Fruit fly (Drosophila melanogaster) whole organism, embryonic: ENCODE results near the gene ck.

Source experiments
- Bgb ChIP-seq: fragments of 200-800 bp; sonication (Bioruptor generic); IDR thresholded peaks from 2 replicates; pipeline ENCODE4 v1.3.6; 2022; ENCODE audit warnings: missing biosample characterization, missing genetic modification characterization; ENCODE audit not compliant: partially characterized antibody
- CG10147 ChIP-seq: fragments of 200-800 bp; sonication (Bioruptor generic); optimal IDR thresholded peaks from 2 replicates; lab custom pipeline; 2019; ENCODE audit warnings: missing biosample characterization, mild to moderate bottlenecking, missing genetic modification characterization, moderate library complexity
- CG11504 ChIP-seq: fragments of 200-800 bp; sonication (Bioruptor generic); optimal IDR thresholded peaks from 3 replicates; lab custom pipeline; 2019; ENCODE audit warnings: missing biosample characterization, mild to moderate bottlenecking, missing genetic modification characterization, moderate library complexity
- CG12155 ChIP-seq: fragments of 200-800 bp; sonication (Bioruptor generic); optimal IDR thresholded peaks from 3 replicates; lab custom pipeline; 2016; ENCODE audit warnings: missing biosample characterization, missing genetic modification characterization
- CG12391 ChIP-seq: fragments of 200-800 bp; sonication (Bioruptor generic); optimal IDR thresholded peaks from 3 replicates; lab custom pipeline; 2018; ENCODE audit warnings: missing biosample characterization, mild to moderate bottlenecking, missing genetic modification characterization, moderate library complexity
- CG12744 ChIP-seq: fragments of 200-800 bp; sonication (Bioruptor generic); optimal IDR thresholded peaks from 2 replicates; lab custom pipeline; 2016; ENCODE audit warnings: missing biosample characterization, missing genetic modification characterization
- CG13894 ChIP-seq: fragments of 200-800 bp; sonication (Bioruptor generic); optimal IDR thresholded peaks from 3 replicates; lab custom pipeline; 2018; ENCODE audit warnings: missing biosample characterization, mild to moderate bottlenecking, missing genetic modification characterization, moderate library complexity
- CG15269 ChIP-seq: fragments of 200-800 bp; sonication (Bioruptor generic); optimal IDR thresholded peaks from 2 replicates; lab custom pipeline; 2018; ENCODE audit warnings: missing biosample characterization, mild to moderate bottlenecking, missing genetic modification characterization, moderate library complexity
- CG15601 ChIP-seq: fragments of 200-800 bp; sonication (Bioruptor generic); optimal IDR thresholded peaks from 3 replicates; lab custom pipeline; 2019; ENCODE audit warnings: missing biosample characterization, mild to moderate bottlenecking, missing genetic modification characterization, moderate library complexity
- CG1602 ChIP-seq: fragments of 200-800 bp; sonication (Bioruptor generic); optimal IDR thresholded peaks from 3 replicates; lab custom pipeline; 2016; ENCODE audit warnings: missing biosample characterization, missing genetic modification characterization
- CG1603 ChIP-seq: fragments of 200-800 bp; sonication (Bioruptor generic); optimal IDR thresholded peaks from 2 replicates; lab custom pipeline; 2019; ENCODE audit warnings: missing biosample characterization, mild to moderate bottlenecking, missing genetic modification characterization, moderate library complexity
- CG16813 ChIP-seq: fragments of 200-800 bp; sonication (Bioruptor generic); IDR thresholded peaks from 3 replicates; pipeline ENCODE4 v1.3.6; 2022; ENCODE audit warnings: missing biosample characterization, missing genetic modification characterization; ENCODE audit not compliant: partially characterized antibody
- CG2712 ChIP-seq: fragments of 200-800 bp; optimal IDR thresholded peaks from 3 replicates; lab custom pipeline; 2019; ENCODE audit warnings: missing biosample characterization, mild to moderate bottlenecking, missing genetic modification characterization, moderate library complexity
- CG2889 ChIP-seq: fragments of 200-800 bp; sonication (Bioruptor generic); IDR thresholded peaks from 3 replicates; pipeline ENCODE4 v1.3.6; 2022; ENCODE audit warnings: missing biosample characterization, missing genetic modification characterization
- CG32767 ChIP-seq: fragments of 200-800 bp; sonication (Bioruptor generic); IDR thresholded peaks from 2 replicates; pipeline ENCODE4 v1.3.6; 2022; ENCODE audit warnings: missing biosample characterization, missing genetic modification characterization
- CG34224 ChIP-seq: fragments of 200-800 bp; sonication (Bioruptor generic); IDR thresholded peaks from 3 replicates; pipeline ENCODE4 v1.3.6; 2022; ENCODE audit warnings: missing biosample characterization, missing genetic modification characterization; ENCODE audit not compliant: partially characterized antibody
- CG34422 ChIP-seq: fragments of 200-800 bp; sonication (Bioruptor generic); IDR thresholded peaks from 3 replicates; pipeline ENCODE4 v1.3.6; 2022; ENCODE audit warnings: missing biosample characterization, missing genetic modification characterization
- CG4617 ChIP-seq: fragments of 200-800 bp; sonication (Bioruptor generic); optimal IDR thresholded peaks from 3 replicates; lab custom pipeline; 2016; ENCODE audit warnings: missing biosample characterization, missing genetic modification characterization, borderline replicate concordance
- CG5953 ChIP-seq: fragments of 200-800 bp; sonication (Bioruptor generic); IDR thresholded peaks from 2 replicates; pipeline ENCODE4 v1.3.6; 2022; ENCODE audit warnings: missing biosample characterization, missing genetic modification characterization
- CG9797 ChIP-seq: fragments of 200-800 bp; sonication (Bioruptor generic); optimal IDR thresholded peaks from 3 replicates; lab custom pipeline; 2018; ENCODE audit warnings: missing biosample characterization, mild to moderate bottlenecking, missing genetic modification characterization
- CG9932 ChIP-seq: fragments of 200-800 bp; sonication (Bioruptor generic); IDR thresholded peaks from 2 replicates; pipeline ENCODE4 v1.3.6; 2022; ENCODE audit warnings: missing biosample characterization, missing genetic modification characterization
- Dref ChIP-seq: fragments of 200-800 bp; sonication (Bioruptor generic); IDR thresholded peaks from 2 replicates; pipeline ENCODE4 v1.3.6; 2022; ENCODE audit warnings: missing biosample characterization, missing genetic modification characterization
- Drgx ChIP-seq: fragments of 200-800 bp; sonication (Bioruptor generic); IDR thresholded peaks from 2 replicates; pipeline ENCODE4 v1.3.6; 2022; ENCODE audit warnings: missing biosample characterization, missing genetic modification characterization
- ERR ChIP-seq: fragments of 200-800 bp; sonication (Bioruptor generic); optimal IDR thresholded peaks from 2 replicates; lab custom pipeline; 2016; ENCODE audit warnings: missing biosample characterization, missing genetic modification characterization
- HmgZ ChIP-seq: fragments of 200-800 bp; sonication (Bioruptor generic); optimal IDR thresholded peaks from 2 replicates; lab custom pipeline; 2018; ENCODE audit warnings: missing biosample characterization, mild to moderate bottlenecking, missing genetic modification characterization
- Med ChIP-seq: fragments of 200-800 bp; sonication (Bioruptor generic); peaks from one replicate; lab custom pipeline; 2016; ENCODE audit warnings: missing biosample characterization, missing genetic modification characterization, mild to moderate bottlenecking, inconsistent platforms, moderate library complexity
- Sin3A ChIP-seq: fragments of >200 bp; optimal IDR thresholded peaks from 2 replicates; lab custom pipeline; 2018
- Sox102F ChIP-seq: fragments of 200-800 bp; sonication (Bioruptor generic); optimal IDR thresholded peaks from 2 replicates; lab custom pipeline; 2018; ENCODE audit warnings: missing biosample characterization, mild to moderate bottlenecking, missing genetic modification characterization, moderate library complexity
- Vsx1 ChIP-seq: fragments of 200-800 bp; sonication (Bioruptor generic); optimal IDR thresholded peaks from 2 replicates; lab custom pipeline; 2017; ENCODE audit warnings: missing biosample characterization, mild to moderate bottlenecking, missing genetic modification characterization, missing genetic modification reagents
- YL-1 ChIP-seq: fragments of 200-800 bp; sonication (Bioruptor generic); optimal IDR thresholded peaks from 3 replicates; lab custom pipeline; 2017; ENCODE audit warnings: missing biosample characterization, mild to moderate bottlenecking, missing genetic modification characterization
- ac ChIP-seq: fragments of 200-800 bp; sonication (Bioruptor generic); optimal IDR thresholded peaks from 3 replicates; lab custom pipeline; 2017; ENCODE audit warnings: missing biosample characterization, mild to moderate bottlenecking, missing genetic modification characterization
- ci ChIP-seq: fragments of 200-800 bp; sonication (Bioruptor generic); IDR thresholded peaks from 3 replicates; pipeline ENCODE4 v1.3.6; 2022; ENCODE audit warnings: missing biosample characterization, missing genetic modification characterization
- croc ChIP-seq: fragments of 200-800 bp; sonication (Bioruptor generic); conservative IDR thresholded peaks from 3 replicates; pipeline ENCODE4 v1.3.6; 2022; ENCODE audit warnings: missing biosample characterization, missing genetic modification characterization
- exex ChIP-seq: fragments of 200-800 bp; sonication (Bioruptor generic); optimal IDR thresholded peaks from 4 replicates; lab custom pipeline; 2018; ENCODE audit warnings: missing biosample characterization, mild to moderate bottlenecking, missing genetic modification characterization, moderate library complexity
- ftz-f1 ChIP-seq: fragments of 200-800 bp; sonication (Bioruptor generic); optimal IDR thresholded peaks from 2 replicates; lab custom pipeline; 2016; ENCODE audit warnings: missing biosample characterization, missing genetic modification characterization
- gro ChIP-seq: fragments of 200-800 bp; sonication (Bioruptor generic); optimal IDR thresholded peaks from 2 replicates; lab custom pipeline; 2016; ENCODE audit warnings: missing biosample characterization, missing genetic modification characterization
- hth ChIP-seq: fragments of >200 bp; optimal IDR thresholded peaks from 2 replicates; lab custom pipeline; 2017; ENCODE audit warnings: inconsistent platforms
- mam ChIP-seq: fragments of 200-800 bp; sonication (Bioruptor generic); optimal IDR thresholded peaks from 3 replicates; lab custom pipeline; 2016; ENCODE audit warnings: missing biosample characterization, missing genetic modification characterization
- nerfin-1 ChIP-seq: fragments of 200-800 bp; sonication (Bioruptor generic); optimal IDR thresholded peaks from 3 replicates; lab custom pipeline; 2019; ENCODE audit warnings: missing biosample characterization, mild to moderate bottlenecking, missing genetic modification characterization, moderate library complexity
- pzg ChIP-seq: fragments of 200-800 bp; sonication (Bioruptor generic); optimal IDR thresholded peaks from 3 replicates; lab custom pipeline; 2018; ENCODE audit warnings: missing biosample characterization, mild to moderate bottlenecking, missing genetic modification characterization, moderate library complexity
- rib ChIP-seq: fragments of 200-800 bp; sonication (Bioruptor generic); IDR thresholded peaks from 2 replicates; pipeline ENCODE4 v1.3.6; 2022; ENCODE audit warnings: missing biosample characterization, missing genetic modification characterization
- ssp ChIP-seq: fragments of 200-800 bp; sonication (Bioruptor generic); IDR thresholded peaks from 2 replicates; pipeline ENCODE4 v1.3.6; 2022; ENCODE audit warnings: missing biosample characterization, missing genetic modification characterization
- sug ChIP-seq: fragments of 200-800 bp; optimal IDR thresholded peaks from 2 replicates; lab custom pipeline; 2019; ENCODE audit warnings: missing biosample characterization, mild to moderate bottlenecking, missing genetic modification characterization, moderate library complexity
- twi ChIP-seq: fragments of 200-800 bp; optimal IDR thresholded peaks from 2 replicates; lab custom pipeline; 2019; ENCODE audit warnings: missing biosample characterization, mild to moderate bottlenecking, missing genetic modification characterization, moderate library complexity

The ck gene

dm6 chr2L:15060580-15061005 lies 2.9 kb upstream of the ck start, which contains the start of gene TfIIS (continued):
- TF ChIP-seq CG12155 (GFP tag; lab: Kevin White, UChicago) (peak; percentile 69), CG10147 (no peak), rib (0 out of 2 replicates have a peak, but pooled peaks have one; percentile 5), gro (GFP tag; lab: Kevin White, UChicago) (peak; percentile 32), ci (peak; percentile 57; the same call in 1 of the 3 replicates), CG12744 (GFP tag; lab: Kevin White, UChicago) (peak; percentile 8), CG16813 (GFP tag; lab: Robert Waterston, UW) (peak; percentile 51; the same call in 2 of the 3 replicates), Sin3A (lab: Kevin White, UChicago) (peak; percentile 74), twi (tag; lab: Kevin White, UChicago) (peak; percentile 2), CG2889 (GFP tag; lab: Robert Waterston, UW) (no peak), CG1603 (tag; lab: Kevin White, UChicago) (peak; percentile 88), hth (lab: Kevin White, UChicago) (no peak), CG2712 (tag; lab: Kevin White, UChicago) (peak; percentile 21), ftz-f1 (GFP tag; lab: Kevin White, UChicago) (peak; percentile 48), CG9797 (GFP tag; lab: Kevin White, UChicago) (peak; percentile 97), nerfin-1 (peak; percentile 1), CG15269 (tag; lab: Kevin White, UChicago) (no peak), CG11504 (tag; lab: Kevin White, UChicago) (peak; percentile 49), Vsx1 (GFP tag; lab: Kevin White, UChicago) (peak; percentile 84), CG5953 (GFP tag; lab: Robert Waterston, UW) (no peak), CG32767 (GFP tag; lab: Robert Waterston, UW) (peak; percentile 66; the same call in 1 of the 2 replicates), YL-1 (peak; percentile 50), CG9932 (GFP tag; lab: Robert Waterston, UW) (peak; percentile 50), mam (GFP tag; lab: Kevin White, UChicago) (peak; percentile 48), CG13894 (peak; percentile 45), HmgZ (tag; lab: Kevin White, UChicago) (peak; percentile 90), croc (no peak), ssp (GFP tag; lab: Robert Waterston, UW) (peak; percentile 72), pzg (peak; percentile 97), Med (GFP tag; lab: Kevin White, UChicago) (peak; percentile 85), Sox102F (GFP tag; lab: Kevin White, UChicago) (no peak), Bgb (peak; percentile 48; the same call in 1 of the 2 replicates), CG12391 (tag; lab: Kevin White, UChicago) (peak; percentile 28), Drgx (0 out of 2 replicates have a peak, but pooled peaks have one; percentile 30), CG4617 (GFP tag; lab: Kevin White, UChicago) (peak; percentile 70), CG34224 (GFP tag; lab: Robert Waterston, UW) (no peak), ERR (GFP tag; lab: Kevin White, UChicago) (peak; percentile 3), ac (GFP tag; lab: Kevin White, UChicago) (no peak), sug (tag; lab: Kevin White, UChicago) (peak; percentile 40)

dm6 chr2L:15059000-15059399 lies 1.3 kb upstream of the ck start:
- TF ChIP-seq exex = peak; percentile 55
- TF ChIP-seq Dref = 0 out of 2 replicates have a peak, but pooled peaks have one; percentile 16
- TF ChIP-seq CG34422 (GFP tag; lab: Robert Waterston, UW) = peak; percentile 10; the same call in 1 of the 3 replicates
- TF ChIP-seq CG1602 = no peak
- no peak for TF ChIP-seq CG15601 (tag; lab: Kevin White, UChicago)
- TF ChIP-seq, all 482 proteins: peak for 3
